Worm (Caenorhabditis elegans) whole organism, midembryonic: Measurements from ENCODE around the gene pps-1.

ENCODE experiments used
- flt-1 ChIP-seq: fragments of 200-800 bp; sonication (Bioruptor generic); IDR thresholded peaks from 2 replicates; pipeline ENCODE4 v1.3.6; 2022; ENCODE audit warnings: missing genetic modification characterization, missing compliant biosample characterization
- med-1 ChIP-seq: sonication (generic microtip); optimal IDR thresholded peaks from 2 replicates; lab custom pipeline; 2017; ENCODE audit warnings: missing genetic modification characterization, mild to moderate bottlenecking, missing compliant biosample characterization, antibody characterized with exemption, missing genetic modification reagents; ENCODE audit not compliant: insufficient read depth
- ztf-29 ChIP-seq: fragments of 200-800 bp; sonication (Bioruptor generic); IDR thresholded peaks from 2 replicates; pipeline ENCODE4 v1.3.6; 2022; ENCODE audit warnings: missing genetic modification reagents, missing genetic modification characterization, missing compliant biosample characterization

- no peak for TF ChIP-seq flt-1 (GFP tag; lab: Robert Waterston, UW)
- no peak for TF ChIP-seq ztf-29 (GFP tag; lab: Robert Waterston, UW)
- no peak for TF ChIP-seq med-1 (GFP tag; lab: Kevin White, UChicago)
These were observed 11.2 kb upstream of the pps-1 start, which contains the start of gene tsp-12 for ce11 chrIV:10150552-10151004.
